Worm (Caenorhabditis elegans): ENCODE measurements around the gene K06A9.1.

The K06A9.1 gene

ce11 chrX:1522068-1522467 is 25.2 kb upstream of the K06A9.1 start:
- TF ChIP-seq hlh-13 (GFP tag; optimal IDR thresholded peaks at IDR 0.05) (no peak), ceh-30 (tag; optimal IDR thresholded peaks at IDR 0.05) (no peak), zip-5 (tag; optimal IDR thresholded peaks at IDR 0.05) (no peak), lin-11 (tag; optimal IDR thresholded peaks at IDR 0.05) (no peak), che-1 (tag; optimal IDR thresholded peaks at IDR 0.05) (no peak), ceh-24 (tag; optimal IDR thresholded peaks at IDR 0.05) (no peak), ceh-18 (tag; optimal IDR thresholded peaks at IDR 0.05) (peak; percentile 52), elt-2 (tag; optimal IDR thresholded peaks at IDR 0.05) (no peak), dve-1 (tag; optimal IDR thresholded peaks at IDR 0.05) (no peak), T23F11.4 (GFP tag; optimal IDR thresholded peaks at IDR 0.05) (no peak), fkh-10 (GFP tag; optimal IDR thresholded peaks at IDR 0.05) (peak; percentile 21), ceh-31 (tag; optimal IDR thresholded peaks at IDR 0.05) (peak; percentile 29), ceh-14 (tag; optimal IDR thresholded peaks at IDR 0.05) (no peak), ttx-3 (tag; optimal IDR thresholded peaks at IDR 0.05) (no peak), pax-1 (tag; optimal IDR thresholded peaks at IDR 0.05) (no peak), npax-4 (tag; optimal IDR thresholded peaks at IDR 0.05) (no peak), hlh-30 (tag; optimal IDR thresholded peaks at IDR 0.05; ENCODE audit: insufficient read depth) (peak; percentile 28), nfya-1 (tag; optimal IDR thresholded peaks at IDR 0.05) (peak; percentile 30), gmeb-2 (tag; optimal IDR thresholded peaks at IDR 0.05) (no peak), ceh-34 (tag; optimal IDR thresholded peaks at IDR 0.05) (no peak), C38D4.7 (GFP tag; optimal IDR thresholded peaks at IDR 0.05) (no peak), pag-3 (tag; optimal IDR thresholded peaks at IDR 0.05; ENCODE audit: borderline replicate concordance) (no peak), nhr-232 (tag; optimal IDR thresholded peaks at IDR 0.05) (no peak), rnt-1 (tag; optimal IDR thresholded peaks at IDR 0.05) (peak; percentile 32)

ce11 chrX:1523272-1523671 is 24.0 kb upstream of the K06A9.1 start:
- TF ChIP-seq ceh-31 (tag; optimal IDR thresholded peaks at IDR 0.05) (no peak), unc-86 (tag; optimal IDR thresholded peaks at IDR 0.05) (no peak), fkh-10 (GFP tag; optimal IDR thresholded peaks at IDR 0.05) (no peak), zip-5 (tag; optimal IDR thresholded peaks at IDR 0.05) (no peak), pag-3 (tag; optimal IDR thresholded peaks at IDR 0.05; ENCODE audit: borderline replicate concordance) (no peak), C38D4.7 (GFP tag; optimal IDR thresholded peaks at IDR 0.05) (no peak), ceh-18 (tag; optimal IDR thresholded peaks at IDR 0.05) (no peak), odd-2 (tag; optimal IDR thresholded peaks at IDR 0.05) (no peak), hlh-6 (tag; optimal IDR thresholded peaks at IDR 0.05) (no peak), pat-9 (tag; optimal IDR thresholded peaks at IDR 0.05) (no peak), Y22D7AL.16 (tag; optimal IDR thresholded peaks at IDR 0.05) (no peak), mec-3 (tag; optimal IDR thresholded peaks at IDR 0.05; ENCODE audit: borderline replicate concordance) (no peak), sox-4 (tag; optimal IDR thresholded peaks at IDR 0.05) (no peak), ceh-24 (tag; optimal IDR thresholded peaks at IDR 0.05) (no peak), K09A11.1 (tag; optimal IDR thresholded peaks at IDR 0.05; ENCODE audit: insufficient read depth) (no peak)

- no peak for TF ChIP-seq C08G9.2 (tag; optimal IDR thresholded peaks at IDR 0.05)
- TF ChIP-seq ceh-18 (tag; optimal IDR thresholded peaks at IDR 0.05) = peak; percentile 27
- peak; percentile 40 for TF ChIP-seq tbx-2 (tag; optimal IDR thresholded peaks at IDR 0.05)
- no peak for TF ChIP-seq ceh-48 (tag; optimal IDR thresholded peaks at IDR 0.05)
- no peak for TF ChIP-seq ceh-34 (tag; optimal IDR thresholded peaks at IDR 0.05)
- TF ChIP-seq ceh-45 (GFP tag; IDR thresholded peaks at IDR 0.05) = no peak
- no peak for TF ChIP-seq mec-3 (tag; optimal IDR thresholded peaks at IDR 0.05; ENCODE audit: borderline replicate concordance)
- TF ChIP-seq sdc-2 (tag; optimal IDR thresholded peaks at IDR 0.05) = peak; percentile 61
- TF ChIP-seq ama-1 (optimal IDR thresholded peaks at IDR 0.05) = no peak
- no peak for TF ChIP-seq ahr-1 (tag; optimal IDR thresholded peaks at IDR 0.05)
- no peak for TF ChIP-seq dve-1 (tag; optimal IDR thresholded peaks at IDR 0.05)
- TF ChIP-seq ceh-30 (tag; optimal IDR thresholded peaks at IDR 0.05) = peak; percentile 27
- peak; percentile 61 for TF ChIP-seq nfya-1 (tag; optimal IDR thresholded peaks at IDR 0.05)
- TF ChIP-seq ttx-3 (tag; optimal IDR thresholded peaks at IDR 0.05) = no peak
- no peak for TF ChIP-seq pha-4 (tag; optimal IDR thresholded peaks at IDR 0.05)
- no peak for TF ChIP-seq eyg-1 (tag; optimal IDR thresholded peaks at IDR 0.05)
- peak; percentile 36 for TF ChIP-seq ref-2 (tag; optimal IDR thresholded peaks at IDR 0.05)
- peak; percentile 71 for TF ChIP-seq unc-55 (GFP tag; optimal IDR thresholded peaks at IDR 0.05)
- no peak for TF ChIP-seq elt-4 (tag; optimal IDR thresholded peaks at IDR 0.05)
- TF ChIP-seq pat-9 (tag; optimal IDR thresholded peaks at IDR 0.05) = no peak
- peak; percentile 50 for TF ChIP-seq rnt-1 (tag; optimal IDR thresholded peaks at IDR 0.05)
- TF ChIP-seq lin-11 (tag; optimal IDR thresholded peaks at IDR 0.05) = no peak
- TF ChIP-seq gmeb-2 (tag; optimal IDR thresholded peaks at IDR 0.05) = no peak
- no peak for TF ChIP-seq zip-5 (tag; optimal IDR thresholded peaks at IDR 0.05)
- TF ChIP-seq pax-1 (tag; optimal IDR thresholded peaks at IDR 0.05) = no peak
- TF ChIP-seq fax-1 (tag; optimal IDR thresholded peaks at IDR 0.05) = no peak
- no peak for TF ChIP-seq elt-2 (tag; optimal IDR thresholded peaks at IDR 0.05)
- peak; percentile 23 for TF ChIP-seq hlh-30 (tag; optimal IDR thresholded peaks at IDR 0.05; ENCODE audit: insufficient read depth)
- peak; percentile 68 for TF ChIP-seq hlh-8 (tag; optimal IDR thresholded peaks at IDR 0.05)
- peak; percentile 31 for TF ChIP-seq unc-42 (tag; optimal IDR thresholded peaks at IDR 0.05)
- TF ChIP-seq ceh-24 (tag; optimal IDR thresholded peaks at IDR 0.05) = no peak
- TF ChIP-seq ceh-31 (tag; optimal IDR thresholded peaks at IDR 0.05) = peak; percentile 73
These were observed 22.7 kb upstream of the K06A9.1 start for ce11 chrX:1524559-1524958.
